Worm (Caenorhabditis elegans) whole organism, midembryonic: ENCODE measurements around the gene srg-10.

Experiments
- cog-1 ChIP-seq: sonication (generic microtip); optimal IDR thresholded peaks from 2 replicates; lab custom pipeline; 2016; ENCODE audit warnings: missing genetic modification characterization, missing compliant biosample characterization
- flt-1 ChIP-seq: fragments of 200-800 bp; sonication (Bioruptor generic); IDR thresholded peaks from 2 replicates; pipeline ENCODE4 v1.3.6; 2022; ENCODE audit warnings: missing genetic modification characterization, missing compliant biosample characterization
- klf-2 ChIP-seq: fragments of 200-800 bp; sonication (Bioruptor generic); conservative IDR thresholded peaks from 2 replicates; pipeline ENCODE4 v1.3.6; 2022; ENCODE audit warnings: missing genetic modification reagents, missing genetic modification characterization, missing compliant biosample characterization
- med-1 ChIP-seq: sonication (generic microtip); optimal IDR thresholded peaks from 2 replicates; lab custom pipeline; 2017; ENCODE audit warnings: missing genetic modification characterization, mild to moderate bottlenecking, missing compliant biosample characterization, antibody characterized with exemption, missing genetic modification reagents; ENCODE audit not compliant: insufficient read depth
- ref-1 ChIP-seq: fragments of 200-800 bp; sonication (Bioruptor generic); conservative IDR thresholded peaks from 2 replicates; pipeline ENCODE4 v1.3.6; 2022; ENCODE audit warnings: missing genetic modification reagents, missing genetic modification characterization, missing compliant biosample characterization
- tab-1 ChIP-seq: fragments of 200-800 bp; sonication (Bioruptor generic); IDR thresholded peaks from 2 replicates; pipeline ENCODE4 v1.3.6; 2022; ENCODE audit warnings: missing genetic modification characterization, missing compliant biosample characterization
- ztf-23 ChIP-seq: fragments of 200-800 bp; sonication (Bioruptor generic); IDR thresholded peaks from 2 replicates; pipeline ENCODE4 v1.3.6; 2022; ENCODE audit warnings: missing genetic modification reagents, missing genetic modification characterization, missing compliant biosample characterization
- ztf-29 ChIP-seq: fragments of 200-800 bp; sonication (Bioruptor generic); IDR thresholded peaks from 2 replicates; pipeline ENCODE4 v1.3.6; 2022; ENCODE audit warnings: missing genetic modification reagents, missing genetic modification characterization, missing compliant biosample characterization

- no peak for TF ChIP-seq ztf-23 (GFP tag; lab: Robert Waterston, UW)
- TF ChIP-seq tab-1: no peak
- no peak for TF ChIP-seq flt-1 (GFP tag; lab: Robert Waterston, UW)
- TF ChIP-seq cog-1 (tag; lab: Kevin White, UChicago): no peak
- TF ChIP-seq ref-1 (GFP tag; lab: Robert Waterston, UW): no peak
- no peak for TF ChIP-seq med-1
- TF ChIP-seq klf-2: no peak
- no peak for TF ChIP-seq ztf-29
Observed at ce11 chrIII:4697819-4698218, 20.3 kb downstream of the srg-10 start, which contains the start of gene dnj-18.
